Worm (Caenorhabditis elegans): ENCODE data around the gene Y46H3A.5.
A peak's percentile ranks its signal among the peaks of the same experiment; 100 is the strongest.

Gene Y46H3A.5

ce11 chrV:1804034-1804542 lies 10.6 kb downstream of the Y46H3A.5 start:
- TF ChIP-seq ama-1 (optimal IDR thresholded peaks at IDR 0.05) = peak; percentile 83
- TF ChIP-seq C34F6.9 (tag; optimal IDR thresholded peaks at IDR 0.05) = peak; percentile 61
- peak; percentile 1 for TF ChIP-seq ztf-4 (tag; optimal IDR thresholded peaks at IDR 0.05)
- no peak for TF ChIP-seq sma-3 (GFP tag; optimal IDR thresholded peaks at IDR 0.05)

- no peak for TF ChIP-seq snpc-4 (tag; optimal IDR thresholded peaks at IDR 0.05)
- no peak for TF ChIP-seq peb-1 (tag; optimal IDR thresholded peaks at IDR 0.05)
- TF ChIP-seq lin-13 (GFP tag; optimal IDR thresholded peaks at IDR 0.05) = no peak
- no peak for TF ChIP-seq nhr-11 (tag; optimal IDR thresholded peaks at IDR 0.05)
- TF ChIP-seq nhr-21 (tag; optimal IDR thresholded peaks at IDR 0.05) = no peak
- no peak for TF ChIP-seq nhr-77 (tag; optimal IDR thresholded peaks at IDR 0.05)
- no peak for TF ChIP-seq elt-3 (tag; optimal IDR thresholded peaks at IDR 0.05)
- TF ChIP-seq C34F6.9 (tag; optimal IDR thresholded peaks at IDR 0.05) = no peak
- TF ChIP-seq unc-62 (GFP tag; optimal IDR thresholded peaks at IDR 0.05) = no peak
- no peak for TF ChIP-seq unc-39 (tag; optimal IDR thresholded peaks at IDR 0.05)
- no peak for TF ChIP-seq nhr-237 (tag; optimal IDR thresholded peaks at IDR 0.05)
- TF ChIP-seq blmp-1 (tag; optimal IDR thresholded peaks at IDR 0.05; ENCODE audit: insufficient read depth) = no peak
- no peak for TF ChIP-seq crh-2 (tag; optimal IDR thresholded peaks at IDR 0.05)
- TF ChIP-seq sma-3 (GFP tag; optimal IDR thresholded peaks at IDR 0.05) = no peak
- no peak for TF ChIP-seq unc-55 (GFP tag; optimal IDR thresholded peaks at IDR 0.05)
- TF ChIP-seq mbf-1 (tag; optimal IDR thresholded peaks at IDR 0.05) = no peak
- no peak for TF ChIP-seq nhr-23 (tag; optimal IDR thresholded peaks at IDR 0.05)
- no peak for TF ChIP-seq mdl-1 (tag; optimal IDR thresholded peaks at IDR 0.05)
- TF ChIP-seq lsy-2 (tag; optimal IDR thresholded peaks at IDR 0.05) = no peak
Observed at ce11 chrV:1803043-1803442, 11.6 kb downstream of the Y46H3A.5 start, which contains the start of gene srt-41. Gene srt-41 (minus strand): TSS chrV:1803143.

DNA sequence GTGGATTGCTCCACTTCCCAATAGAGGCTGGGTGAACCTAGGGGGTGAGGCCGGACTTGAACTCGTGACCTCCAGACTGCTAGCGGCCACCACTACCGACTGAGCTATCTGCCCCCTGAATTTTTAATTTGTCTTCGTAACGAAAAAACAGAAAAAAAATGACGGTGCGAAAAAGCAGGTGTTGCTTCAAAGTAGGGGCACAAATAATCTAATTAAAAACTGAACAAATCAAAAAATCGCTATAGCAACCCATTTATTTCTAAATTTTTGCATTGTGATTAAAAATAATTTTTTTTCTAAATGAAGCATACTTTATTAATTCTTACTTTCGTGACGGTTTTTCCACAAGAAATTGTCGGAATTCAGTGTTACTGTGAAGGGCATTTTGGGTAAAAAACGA lies 16.8 kb downstream of the Y46H3A.5 start, which contains the start of gene F36H9.10:
Gene F36H9.10 (plus strand): TSS at position 301 of the 400 bp plus-strand sequence.
- TF ChIP-seq sma-9 (GFP tag; optimal IDR thresholded peaks at IDR 0.05) (no peak), sma-9 (tag; optimal IDR thresholded peaks at IDR 0.05) (no peak), unc-55 (GFP tag; optimal IDR thresholded peaks at IDR 0.05) (no peak), snpc-4 (tag; optimal IDR thresholded peaks at IDR 0.05) (no peak), ztf-1 (GFP tag; conservative IDR thresholded peaks at IDR 0.05) (no peak), dmd-4 (tag; optimal IDR thresholded peaks at IDR 0.05) (no peak)

- TF ChIP-seq unc-55 (GFP tag; optimal IDR thresholded peaks at IDR 0.05) (no peak), ztf-11 (tag; optimal IDR thresholded peaks at IDR 0.05) (no peak), alr-1 (tag; optimal IDR thresholded peaks at IDR 0.05) (no peak), snpc-4 (tag; optimal IDR thresholded peaks at IDR 0.05) (no peak), ceh-16 (tag; optimal IDR thresholded peaks at IDR 0.05) (no peak), peb-1 (tag; optimal IDR thresholded peaks at IDR 0.05) (no peak), sem-4 (tag; optimal IDR thresholded peaks at IDR 0.05) (no peak), nhr-25 (tag; optimal IDR thresholded peaks at IDR 0.05) (no peak), crh-2 (tag; optimal IDR thresholded peaks at IDR 0.05) (no peak), ztf-1 (GFP tag; conservative IDR thresholded peaks at IDR 0.05) (no peak), lsy-2 (tag; optimal IDR thresholded peaks at IDR 0.05) (no peak), nhr-10 (tag; optimal IDR thresholded peaks at IDR 0.05) (no peak), skn-1 (tag; optimal IDR thresholded peaks at IDR 0.05) (no peak), ceh-82 (tag; optimal IDR thresholded peaks at IDR 0.05) (no peak)
Observed at ce11 chrV:1794218-1794617, 20.5 kb downstream of the Y46H3A.5 start, which contains the start of gene F36H9.1. Gene F36H9.1 (plus strand): TSS chrV:1794518.

ce11 chrV:1789495-1789894 lies 25.2 kb downstream of the Y46H3A.5 start:
- TF ChIP-seq peb-1 (tag; optimal IDR thresholded peaks at IDR 0.05) = no peak
- no peak for TF ChIP-seq ZK546.5 (tag; optimal IDR thresholded peaks at IDR 0.05)
- TF ChIP-seq sem-4 (tag; optimal IDR thresholded peaks at IDR 0.05) = peak; percentile 3
- no peak for TF ChIP-seq ama-1 (optimal IDR thresholded peaks at IDR 0.05)
- TF ChIP-seq nhr-12 (tag; optimal IDR thresholded peaks at IDR 0.05) = no peak
- no peak for TF ChIP-seq gmeb-1 (tag; optimal IDR thresholded peaks at IDR 0.05)
- TF ChIP-seq mbf-1 (tag; optimal IDR thresholded peaks at IDR 0.05) = no peak
- no peak for TF ChIP-seq unc-55 (GFP tag; optimal IDR thresholded peaks at IDR 0.05)
- no peak for TF ChIP-seq ceh-16 (tag; optimal IDR thresholded peaks at IDR 0.05)
- TF ChIP-seq elt-1 (tag; optimal IDR thresholded peaks at IDR 0.05) = no peak
- peak; percentile 59 for TF ChIP-seq blmp-1 (tag; optimal IDR thresholded peaks at IDR 0.05; ENCODE audit: insufficient read depth)
- no peak for TF ChIP-seq F13H6.1 (tag; optimal IDR thresholded peaks at IDR 0.05)
- TF ChIP-seq mab-5 (tag; optimal IDR thresholded peaks at IDR 0.05) = no peak
- TF ChIP-seq nhr-21 (tag; optimal IDR thresholded peaks at IDR 0.05) = peak; percentile 78
- no peak for TF ChIP-seq sma-9 (GFP tag; optimal IDR thresholded peaks at IDR 0.05)
- TF ChIP-seq sma-9 (tag; optimal IDR thresholded peaks at IDR 0.05) = no peak
- TF ChIP-seq unc-62 (GFP tag; optimal IDR thresholded peaks at IDR 0.05) = no peak
- TF ChIP-seq sma-3 (GFP tag; optimal IDR thresholded peaks at IDR 0.05) = peak; percentile 26
- TF ChIP-seq nhr-23 (tag; optimal IDR thresholded peaks at IDR 0.05) = no peak
- TF ChIP-seq Y55F3AM.14 (GFP tag; optimal IDR thresholded peaks at IDR 0.05) = no peak
- no peak for TF ChIP-seq nhr-129 (tag; optimal IDR thresholded peaks at IDR 0.05)
- no peak for TF ChIP-seq nhr-6 (tag; optimal IDR thresholded peaks at IDR 0.05)
- no peak for TF ChIP-seq egl-27 (tag; optimal IDR thresholded peaks at IDR 0.05)
- TF ChIP-seq nhr-25 (tag; optimal IDR thresholded peaks at IDR 0.05) = peak; percentile 76
- TF ChIP-seq C34F6.9 (tag; optimal IDR thresholded peaks at IDR 0.05) = no peak
